Worm (Caenorhabditis elegans): ENCODE data around the gene F55H2.7.

Gene F55H2.7

ce11 chrIII:9511660-9512059 is 4.4 kb downstream of the F55H2.7 start:
- TF ChIP-seq F13H6.1 (tag; optimal IDR thresholded peaks at IDR 0.05) (no peak), ceh-16 (tag; optimal IDR thresholded peaks at IDR 0.05) (no peak), C34F6.9 (tag; optimal IDR thresholded peaks at IDR 0.05) (no peak), alr-1 (tag; optimal IDR thresholded peaks at IDR 0.05) (no peak), elt-1 (tag; optimal IDR thresholded peaks at IDR 0.05) (no peak), fos-1 (tag; optimal IDR thresholded peaks at IDR 0.05) (no peak), mbf-1 (tag; optimal IDR thresholded peaks at IDR 0.05) (no peak)

- TF ChIP-seq C34F6.9 (tag; optimal IDR thresholded peaks at IDR 0.05): peak; percentile 53
- TF ChIP-seq unc-55 (GFP tag; optimal IDR thresholded peaks at IDR 0.05): peak; percentile 30
- no peak for TF ChIP-seq ztf-1 (GFP tag; conservative IDR thresholded peaks at IDR 0.05)
- TF ChIP-seq sem-4 (tag; optimal IDR thresholded peaks at IDR 0.05): no peak
- TF ChIP-seq nhr-11 (tag; optimal IDR thresholded peaks at IDR 0.05): no peak
- no peak for TF ChIP-seq crh-2 (tag; optimal IDR thresholded peaks at IDR 0.05)
These were observed 5.0 kb downstream of the F55H2.7 start, which contains the start of gene F55H2.5 for ce11 chrIII:9511055-9511520. F55H2.5 (plus strand) TSS chrIII:9511470.

ce11 chrIII:9509764-9510370 is 6.2 kb downstream of the F55H2.7 start:
- no peak for TF ChIP-seq fos-1 (tag; optimal IDR thresholded peaks at IDR 0.05)
- TF ChIP-seq unc-55 (GFP tag; optimal IDR thresholded peaks at IDR 0.05): peak; percentile 38
- peak; percentile 30 for TF ChIP-seq crh-2 (tag; optimal IDR thresholded peaks at IDR 0.05)
- peak in 1 of 2 experiments; percentile 42 for TF ChIP-seq lsy-2 (tag; optimal IDR thresholded peaks at IDR 0.05)
- TF ChIP-seq ama-1 (optimal IDR thresholded peaks at IDR 0.05): peak; percentile 39
- TF ChIP-seq snpc-4 (tag; optimal IDR thresholded peaks at IDR 0.05): no peak
- TF ChIP-seq sma-3 (GFP tag; optimal IDR thresholded peaks at IDR 0.05): no peak
- peak; percentile 23 for TF ChIP-seq ztf-4 (tag; optimal IDR thresholded peaks at IDR 0.05)
- TF ChIP-seq C34F6.9 (tag; optimal IDR thresholded peaks at IDR 0.05): peak; percentile 36
- TF ChIP-seq lin-13 (GFP tag; optimal IDR thresholded peaks at IDR 0.05): peak; percentile 23
- TF ChIP-seq blmp-1 (tag; optimal IDR thresholded peaks at IDR 0.05; ENCODE audit: insufficient read depth): no peak
- TF ChIP-seq mab-5 (tag; optimal IDR thresholded peaks at IDR 0.05): no peak
- peak; percentile 37 for TF ChIP-seq F13H6.1 (tag; optimal IDR thresholded peaks at IDR 0.05)
- peak; percentile 4 for TF ChIP-seq gmeb-1 (tag; optimal IDR thresholded peaks at IDR 0.05)
- no peak for TF ChIP-seq dmd-4 (tag; optimal IDR thresholded peaks at IDR 0.05)
- TF ChIP-seq R02D3.7 (tag; optimal IDR thresholded peaks at IDR 0.05): no peak
- TF ChIP-seq nhr-6 (tag; optimal IDR thresholded peaks at IDR 0.05): peak; percentile 42
- no peak for TF ChIP-seq lin-11 (tag; optimal IDR thresholded peaks at IDR 0.05)
- TF ChIP-seq nhr-25 (tag; optimal IDR thresholded peaks at IDR 0.05): peak; percentile 53
- TF ChIP-seq aly-2 (tag; optimal IDR thresholded peaks at IDR 0.05): no peak
- no peak for TF ChIP-seq nhr-12 (tag; optimal IDR thresholded peaks at IDR 0.05)
- peak; percentile 29 for TF ChIP-seq zag-1 (tag; optimal IDR thresholded peaks at IDR 0.05)
- no peak for TF ChIP-seq ztf-11 (tag; optimal IDR thresholded peaks at IDR 0.05)
- TF ChIP-seq nhr-11 (tag; optimal IDR thresholded peaks at IDR 0.05): no peak
- TF ChIP-seq ztf-1 (GFP tag; conservative IDR thresholded peaks at IDR 0.05): no peak
- no peak for TF ChIP-seq nhr-237 (tag; optimal IDR thresholded peaks at IDR 0.05)

- TF ChIP-seq ztf-4 (tag; optimal IDR thresholded peaks at IDR 0.05) (peak; percentile 20), ceh-16 (tag; optimal IDR thresholded peaks at IDR 0.05) (no peak), ZK546.5 (tag; optimal IDR thresholded peaks at IDR 0.05) (no peak), alr-1 (tag; optimal IDR thresholded peaks at IDR 0.05) (no peak), unc-55 (GFP tag; optimal IDR thresholded peaks at IDR 0.05) (peak; percentile 64), nhr-25 (tag; optimal IDR thresholded peaks at IDR 0.05) (peak; percentile 9), snpc-4 (tag; optimal IDR thresholded peaks at IDR 0.05) (peak; percentile 31), nhr-10 (tag; optimal IDR thresholded peaks at IDR 0.05) (no peak), ztf-1 (GFP tag; conservative IDR thresholded peaks at IDR 0.05) (no peak), ceh-82 (tag; optimal IDR thresholded peaks at IDR 0.05) (no peak), sma-3 (GFP tag; optimal IDR thresholded peaks at IDR 0.05) (peak; percentile 4), ztf-11 (tag; optimal IDR thresholded peaks at IDR 0.05) (no peak), nhr-12 (tag; optimal IDR thresholded peaks at IDR 0.05) (no peak), F13H6.1 (tag; optimal IDR thresholded peaks at IDR 0.05) (no peak), lin-13 (GFP tag; optimal IDR thresholded peaks at IDR 0.05) (no peak), nhr-129 (tag; optimal IDR thresholded peaks at IDR 0.05) (peak; percentile 74), nhr-6 (tag; optimal IDR thresholded peaks at IDR 0.05) (no peak), sem-4 (tag; optimal IDR thresholded peaks at IDR 0.05) (no peak), Y55F3AM.14 (GFP tag; optimal IDR thresholded peaks at IDR 0.05) (no peak), C34F6.9 (tag; optimal IDR thresholded peaks at IDR 0.05) (peak; percentile 81), peb-1 (tag; optimal IDR thresholded peaks at IDR 0.05) (no peak), fos-1 (tag; optimal IDR thresholded peaks at IDR 0.05) (peak; percentile 60), nhr-21 (tag; optimal IDR thresholded peaks at IDR 0.05) (peak; percentile 9), gmeb-1 (tag; optimal IDR thresholded peaks at IDR 0.05) (no peak), unc-39 (tag; optimal IDR thresholded peaks at IDR 0.05) (no peak), dmd-4 (tag; optimal IDR thresholded peaks at IDR 0.05) (no peak), sma-9 (GFP tag; optimal IDR thresholded peaks at IDR 0.05) (no peak), sma-9 (tag; optimal IDR thresholded peaks at IDR 0.05) (no peak), lin-39 (tag; optimal IDR thresholded peaks at IDR 0.05) (no peak), mdl-1 (tag; optimal IDR thresholded peaks at IDR 0.05) (no peak), R02D3.7 (tag; optimal IDR thresholded peaks at IDR 0.05) (no peak), zag-1 (tag; optimal IDR thresholded peaks at IDR 0.05) (no peak), skn-1 (tag; optimal IDR thresholded peaks at IDR 0.05) (no peak), mab-5 (tag; optimal IDR thresholded peaks at IDR 0.05) (no peak)
These were observed 8.2 kb downstream of the F55H2.7 start, which contains the start of gene vha-14 for ce11 chrIII:9507799-9508198. vha-14 (plus strand) TSS chrIII:9508100.

Measured in whole organism, L2 larva.